Fruit fly (Drosophila melanogaster) whole organism, prepupa: ENCODE measurements around the gene Timp.
A peak's percentile ranks its signal among the peaks of the same experiment; 100 is the strongest.

Experiments
- CG10669 ChIP-seq: fragments of 200-800 bp; sonication (Bioruptor generic); optimal IDR thresholded peaks from 3 replicates; lab custom pipeline; 2018; ENCODE audit warnings: missing biosample characterization, mild to moderate bottlenecking, missing genetic modification characterization, moderate library complexity
- CG11294 ChIP-seq: fragments of 200-800 bp; sonication (Bioruptor generic); IDR thresholded peaks from 2 replicates; pipeline ENCODE4 v1.3.6; 2022; ENCODE audit warnings: missing biosample characterization, missing genetic modification characterization
- CG11762 ChIP-seq: fragments of 200-800 bp; sonication (Bioruptor generic); optimal IDR thresholded peaks from 3 replicates; lab custom pipeline; 2016; ENCODE audit warnings: missing biosample characterization, missing genetic modification characterization; ENCODE audit not compliant: insufficient read depth
- CG11902 ChIP-seq: fragments of 200-800 bp; sonication (Bioruptor generic); optimal IDR thresholded peaks from 3 replicates; lab custom pipeline; 2016; ENCODE audit warnings: missing biosample characterization, missing genetic modification characterization
- CG1621 ChIP-seq: fragments of 200-800 bp; sonication (Bioruptor generic); optimal IDR thresholded peaks from 3 replicates; lab custom pipeline; 2018; ENCODE audit warnings: missing biosample characterization, mild to moderate bottlenecking, missing genetic modification characterization
- CG16779 ChIP-seq: fragments of 200-800 bp; sonication (Bioruptor generic); optimal IDR thresholded peaks from 3 replicates; lab custom pipeline; 2017; ENCODE audit warnings: missing biosample characterization, mild to moderate bottlenecking, missing genetic modification characterization
- CG3032 ChIP-seq: fragments of 200-800 bp; optimal IDR thresholded peaks from 2 replicates; lab custom pipeline; 2019; ENCODE audit warnings: missing biosample characterization, mild to moderate bottlenecking, missing genetic modification characterization, moderate library complexity
- CG31627 ChIP-seq: fragments of 200-800 bp; sonication (Bioruptor generic); optimal IDR thresholded peaks from 3 replicates; lab custom pipeline; 2016; ENCODE audit warnings: missing biosample characterization, missing genetic modification characterization
- CG32006 ChIP-seq: fragments of 200-800 bp; sonication (Bioruptor generic); optimal IDR thresholded peaks from 3 replicates; lab custom pipeline; 2017; ENCODE audit warnings: missing biosample characterization, mild to moderate bottlenecking, missing genetic modification characterization
- CG3919 ChIP-seq: fragments of 200-800 bp; sonication (Bioruptor generic); optimal IDR thresholded peaks from 3 replicates; lab custom pipeline; 2016; ENCODE audit warnings: missing biosample characterization, missing genetic modification characterization
- CG6163 ChIP-seq: fragments of 200-800 bp; sonication (Bioruptor generic); IDR thresholded peaks from 3 replicates; pipeline ENCODE4 v1.3.6; 2022; ENCODE audit warnings: missing biosample characterization, missing genetic modification characterization
- CG6792 ChIP-seq: fragments of 200-800 bp; sonication (Bioruptor generic); optimal IDR thresholded peaks from 3 replicates; lab custom pipeline; 2016; ENCODE audit warnings: missing biosample characterization, missing genetic modification characterization
- CG8119 ChIP-seq: fragments of 200-800 bp; sonication (Bioruptor generic); IDR thresholded peaks from 3 replicates; pipeline ENCODE4 v1.3.6; 2022; ENCODE audit warnings: missing biosample characterization, missing genetic modification characterization
- CG8632 ChIP-seq: fragments of 200-800 bp; sonication (Bioruptor generic); optimal IDR thresholded peaks from 3 replicates; lab custom pipeline; 2016; ENCODE audit warnings: missing biosample characterization, missing genetic modification characterization
- CG9139 ChIP-seq: fragments of 200-800 bp; sonication (Bioruptor generic); optimal IDR thresholded peaks from 3 replicates; lab custom pipeline; 2017; ENCODE audit warnings: missing biosample characterization, mild to moderate bottlenecking, missing genetic modification characterization
- Eip78C ChIP-seq: fragments of 200-800 bp; sonication (Bioruptor generic); peaks from one replicate; lab custom pipeline; 2016; ENCODE audit warnings: missing biosample characterization, missing genetic modification characterization
- Eip93F ChIP-seq: fragments of 200-800 bp; sonication (Bioruptor generic); optimal IDR thresholded peaks from 2 replicates; lab custom pipeline; 2016; ENCODE audit warnings: missing biosample characterization, mild to moderate bottlenecking, missing genetic modification characterization
- Ets96B ChIP-seq: fragments of 200-800 bp; optimal IDR thresholded peaks from 2 replicates; lab custom pipeline; 2019; ENCODE audit warnings: missing biosample characterization, mild to moderate bottlenecking, missing genetic modification characterization, moderate library complexity
- Hr39 ChIP-seq: fragments of 200-800 bp; sonication (Bioruptor generic); optimal IDR thresholded peaks from 2 replicates; lab custom pipeline; 2016; ENCODE audit warnings: missing biosample characterization, missing genetic modification characterization
- Hr4 ChIP-seq: fragments of 200-800 bp; sonication (Bioruptor generic); optimal IDR thresholded peaks from 3 replicates; lab custom pipeline; 2016; ENCODE audit warnings: missing biosample characterization, missing genetic modification characterization
- Met ChIP-seq: fragments of 200-800 bp; sonication (Bioruptor generic); optimal IDR thresholded peaks from 3 replicates; lab custom pipeline; 2016; ENCODE audit warnings: missing biosample characterization, missing genetic modification characterization
- OdsH ChIP-seq: fragments of 200-800 bp; sonication (Bioruptor generic); optimal IDR thresholded peaks from 3 replicates; lab custom pipeline; 2016; ENCODE audit warnings: missing biosample characterization, missing genetic modification characterization
- Sox15 ChIP-seq: fragments of 200-800 bp; sonication (Bioruptor generic); optimal IDR thresholded peaks from 3 replicates; lab custom pipeline; 2016; ENCODE audit warnings: missing biosample characterization, missing genetic modification characterization
- achi ChIP-seq: fragments of 200-800 bp; sonication (Bioruptor generic); optimal IDR thresholded peaks from 3 replicates; lab custom pipeline; 2016; ENCODE audit warnings: missing biosample characterization, missing genetic modification characterization
- acj6 ChIP-seq: fragments of 200-800 bp; sonication (Bioruptor generic); optimal IDR thresholded peaks from 3 replicates; lab custom pipeline; 2016; ENCODE audit warnings: missing biosample characterization, missing genetic modification characterization
- cyc ChIP-seq: fragments of 200-800 bp; sonication (Bioruptor generic); optimal IDR thresholded peaks from 3 replicates; lab custom pipeline; 2016; ENCODE audit warnings: missing biosample characterization, missing genetic modification characterization
- esn ChIP-seq: fragments of 200-800 bp; sonication (Bioruptor generic); optimal IDR thresholded peaks from 2 replicates; lab custom pipeline; 2016; ENCODE audit warnings: missing biosample characterization, mild to moderate bottlenecking, missing genetic modification characterization, moderate library complexity
- fd59A ChIP-seq: fragments of 200-800 bp; sonication (Bioruptor generic); optimal IDR thresholded peaks from 2 replicates; lab custom pipeline; 2017; ENCODE audit warnings: missing biosample characterization, mild to moderate bottlenecking, missing genetic modification characterization, missing genetic modification reagents
- fkh ChIP-seq: fragments of 200-800 bp; sonication (Bioruptor generic); optimal IDR thresholded peaks from 3 replicates; lab custom pipeline; 2017; ENCODE audit warnings: missing biosample characterization, mild to moderate bottlenecking, missing genetic modification characterization, moderate library complexity
- lz ChIP-seq: fragments of 200-800 bp; sonication (Bioruptor generic); optimal IDR thresholded peaks from 3 replicates; lab custom pipeline; 2016; ENCODE audit warnings: missing biosample characterization, missing genetic modification characterization
- pdm3 ChIP-seq: fragments of 200-800 bp; sonication (Bioruptor generic); optimal IDR thresholded peaks from 3 replicates; lab custom pipeline; 2016; ENCODE audit warnings: missing biosample characterization, missing genetic modification characterization
- salr ChIP-seq, 2 experiments: fragments of 200-800 bp; sonication (Bioruptor generic); optimal IDR thresholded peaks; 3 replicates each; lab custom pipeline; 2016 to 2018; ENCODE audit warnings: missing biosample characterization in 2 of 2, missing genetic modification characterization in 2 of 2, mild to moderate bottlenecking in 1 of 2
- spab ChIP-seq: fragments of 200-800 bp; sonication (Bioruptor generic); optimal IDR thresholded peaks from 2 replicates; lab custom pipeline; 2017; ENCODE audit warnings: missing biosample characterization, mild to moderate bottlenecking, missing genetic modification characterization, missing genetic modification reagents
- svp ChIP-seq: fragments of 200-800 bp; sonication (Bioruptor generic); peaks from one replicate; lab custom pipeline; 2016; ENCODE audit warnings: missing biosample characterization, missing genetic modification characterization
- topi ChIP-seq: fragments of 200-800 bp; sonication (Bioruptor generic); optimal IDR thresholded peaks from 3 replicates; lab custom pipeline; 2016; ENCODE audit warnings: missing biosample characterization, missing genetic modification characterization

Gene Timp

DNA sequence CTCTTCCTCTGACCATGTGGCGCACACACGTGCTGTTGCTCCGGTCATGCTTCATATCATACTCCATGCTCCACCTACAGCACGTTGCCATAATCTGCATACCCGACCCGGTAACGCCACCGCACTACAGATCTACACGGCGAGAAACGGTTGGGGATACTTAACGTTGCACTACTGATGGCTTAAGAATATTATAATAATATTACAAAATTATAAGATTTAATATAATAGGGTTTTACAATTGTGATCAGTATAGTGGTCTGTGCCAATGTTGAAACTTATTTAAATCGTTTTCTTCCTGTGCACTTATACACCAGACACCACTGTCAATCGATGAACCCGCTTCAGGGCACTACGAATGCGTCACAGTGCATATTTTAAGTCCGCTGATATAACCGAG, 623 bp upstream of the Timp start (continued):
- TF ChIP-seq CG11294 (peak; percentile 86), Hr39 (GFP tag; lab: Kevin White, UChicago) (peak; percentile 23), Met (GFP tag; lab: Kevin White, UChicago) (peak; percentile 64), spab (GFP tag; lab: Kevin White, UChicago) (peak; percentile 92), achi (GFP tag; lab: Kevin White, UChicago) (peak; percentile 88), pdm3 (peak; percentile 75), CG8119 (GFP tag; lab: Robert Waterston, UW) (peak; percentile 87), fd59A (GFP tag; lab: Kevin White, UChicago) (peak; percentile 90), acj6 (GFP tag; lab: Kevin White, UChicago) (peak; percentile 87), cyc (GFP tag; lab: Kevin White, UChicago) (peak; percentile 57), fkh (no peak), CG10669 (GFP tag; lab: Kevin White, UChicago) (peak; percentile 94), Eip93F (GFP tag; lab: Kevin White, UChicago) (peak; percentile 29), CG3032 (tag; lab: Kevin White, UChicago) (peak; percentile 95), Hr4 (GFP tag; lab: Kevin White, UChicago) (peak; percentile 79)
- TF ChIP-seq, all 60 proteins: peak for 55

DNA sequence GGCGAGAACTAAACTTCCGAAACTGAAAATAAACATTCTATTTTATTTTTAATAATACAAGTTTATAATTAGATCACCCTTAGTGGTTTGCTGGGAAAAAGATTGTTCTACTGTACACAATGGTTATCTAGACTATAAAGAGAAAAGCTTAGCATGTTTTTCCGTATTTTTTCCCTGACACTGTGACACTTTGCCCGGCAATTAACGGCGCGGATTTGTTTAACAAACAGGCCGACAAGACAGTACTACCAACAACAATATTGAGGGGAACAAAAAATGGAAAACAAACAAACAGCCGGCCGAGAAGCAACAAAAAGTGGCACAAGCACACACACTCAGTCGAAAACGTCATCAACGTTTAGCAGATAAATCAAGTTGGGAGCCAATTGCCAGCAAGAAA, 6.1 kb downstream of the Timp start:
- peak; percentile 55 for TF ChIP-seq svp (GFP tag; lab: Kevin White, UChicago)
- TF ChIP-seq CG11902 (GFP tag; lab: Kevin White, UChicago) = no peak
- peak; percentile 27 for TF ChIP-seq fkh

dm6 chr3R:10203554-10203953, 9.3 kb downstream of the Timp start:
- TF ChIP-seq Hr39 (GFP tag; lab: Kevin White, UChicago) (peak; percentile 2), Met (GFP tag; lab: Kevin White, UChicago) (peak; percentile 30), OdsH (GFP tag; lab: Kevin White, UChicago) (no peak), Eip93F (GFP tag; lab: Kevin White, UChicago) (no peak), pdm3 (no peak), lz (GFP tag; lab: Kevin White, UChicago) (peak; percentile 23), esn (peak; percentile 17), CG32006 (GFP tag; lab: Kevin White, UChicago) (peak; percentile 14), Sox15 (no peak), CG9139 (GFP tag; lab: Kevin White, UChicago) (no peak), CG8632 (no peak), Eip78C (GFP tag; lab: Kevin White, UChicago) (peak; percentile 74), Ets96B (tag; lab: Kevin White, UChicago) (no peak), cyc (GFP tag; lab: Kevin White, UChicago) (peak; percentile 16), CG1621 (tag; lab: Kevin White, UChicago) (no peak), CG3919 (GFP tag; lab: Kevin White, UChicago) (peak; percentile 24), Hr4 (GFP tag; lab: Kevin White, UChicago) (peak; percentile 4), CG6792 (GFP tag; lab: Kevin White, UChicago) (no peak), CG6163 (GFP tag; lab: Robert Waterston, UW) (no peak), topi (GFP tag; lab: Kevin White, UChicago) (peak; percentile 30), CG31627 (peak; percentile 28), fkh (peak; percentile 13)
- TF ChIP-seq, all 60 proteins: peak for 12

DNA sequence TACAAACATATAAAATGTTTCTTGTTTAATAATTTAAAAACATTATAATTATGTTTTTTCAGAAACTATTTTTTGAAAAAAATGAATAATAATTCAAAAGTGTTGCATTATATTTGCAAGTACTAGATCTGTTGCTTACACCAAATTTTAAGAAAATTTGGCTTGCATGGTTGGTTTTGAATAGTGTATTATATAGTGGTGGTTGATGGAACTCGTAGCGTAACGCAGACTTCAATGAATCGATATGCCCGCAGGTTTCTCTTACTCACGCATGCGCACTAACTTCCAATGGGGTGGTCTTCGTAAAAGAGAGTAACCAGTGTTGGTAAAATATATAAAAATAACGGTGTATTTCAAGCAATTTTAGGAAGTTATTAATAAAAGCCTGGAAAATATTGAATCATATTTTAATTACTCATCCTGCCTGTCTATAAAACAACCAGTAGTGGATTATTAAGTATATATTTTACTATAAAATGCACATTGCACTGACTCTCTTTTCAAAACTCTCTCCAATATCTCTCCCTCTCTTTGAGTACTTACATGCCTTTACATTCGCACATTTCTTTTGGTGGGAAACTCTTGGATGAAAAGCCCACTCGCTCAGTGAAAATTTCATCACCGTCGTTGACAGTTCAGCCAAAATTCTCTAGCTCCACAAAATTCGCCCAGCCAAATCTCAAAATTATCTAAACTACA, 22.6 kb downstream of the Timp start, which contains the start of gene Syn:
Gene Syn (plus strand): TSS at position 606 of the 699 bp plus-strand sequence.
- TF ChIP-seq achi (GFP tag; lab: Kevin White, UChicago) = no peak
- peak; percentile 37 for TF ChIP-seq Hr4 (GFP tag; lab: Kevin White, UChicago)
- TF ChIP-seq Eip78C (GFP tag; lab: Kevin White, UChicago) = peak; percentile 48
- TF ChIP-seq lz (GFP tag; lab: Kevin White, UChicago) = no peak
- TF ChIP-seq CG8119 (GFP tag; lab: Robert Waterston, UW) = no peak
- no peak for TF ChIP-seq CG16779
- no peak for TF ChIP-seq salr (GFP tag; optimal IDR thresholded peaks at IDR 0.05; lab: Kevin White, UChicago)
- peak; percentile 4 for TF ChIP-seq CG32006 (GFP tag; lab: Kevin White, UChicago)
- TF ChIP-seq CG11762 = no peak
